Fruit fly (Drosophila melanogaster): Measurements from ENCODE around the gene PolE1.

Gene PolE1

DNA sequence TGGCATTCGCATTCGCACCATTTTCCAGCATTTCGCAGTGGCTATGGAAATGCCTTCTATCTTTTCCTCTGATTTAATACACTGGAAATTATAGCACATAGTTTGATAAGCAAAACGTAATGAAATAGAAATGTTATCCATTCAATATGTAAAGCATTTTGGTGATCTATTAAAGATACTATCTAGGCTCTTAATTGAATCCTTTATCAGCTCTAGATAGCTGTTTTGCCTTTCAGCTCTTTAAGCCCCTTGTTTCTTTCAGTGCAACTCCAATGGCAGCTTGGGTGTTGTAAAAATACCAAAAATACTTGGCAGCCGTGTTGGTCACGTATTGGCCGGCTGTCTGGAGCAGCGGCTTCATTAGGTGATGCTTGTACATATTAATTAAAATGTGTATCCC, 17.1 kb downstream of the PolE1 start (continued):
- TF ChIP-seq svp (GFP tag) (no peak), lz (GFP tag; optimal IDR thresholded peaks at IDR 0.05) (no peak), CG31627 (GFP tag; optimal IDR thresholded peaks at IDR 0.05) (no peak), CG10669 (GFP tag; optimal IDR thresholded peaks at IDR 0.05) (no peak), vri (GFP tag; optimal IDR thresholded peaks at IDR 0.05) (no peak), Lpt (GFP tag; optimal IDR thresholded peaks at IDR 0.05) (no peak), fd85E (GFP tag; optimal IDR thresholded peaks at IDR 0.05) (no peak), Hr4 (GFP tag; optimal IDR thresholded peaks at IDR 0.05) (peak; percentile 75), fd59A (GFP tag; optimal IDR thresholded peaks at IDR 0.05) (no peak), CG6808 (GFP tag; optimal IDR thresholded peaks at IDR 0.05) (no peak), Smox (GFP tag; optimal IDR thresholded peaks at IDR 0.05) (no peak), CG8632 (GFP tag; optimal IDR thresholded peaks at IDR 0.05) (no peak), CG3032 (tag; optimal IDR thresholded peaks at IDR 0.05) (no peak), CG32006 (GFP tag; optimal IDR thresholded peaks at IDR 0.05) (peak; percentile 68)

DNA sequence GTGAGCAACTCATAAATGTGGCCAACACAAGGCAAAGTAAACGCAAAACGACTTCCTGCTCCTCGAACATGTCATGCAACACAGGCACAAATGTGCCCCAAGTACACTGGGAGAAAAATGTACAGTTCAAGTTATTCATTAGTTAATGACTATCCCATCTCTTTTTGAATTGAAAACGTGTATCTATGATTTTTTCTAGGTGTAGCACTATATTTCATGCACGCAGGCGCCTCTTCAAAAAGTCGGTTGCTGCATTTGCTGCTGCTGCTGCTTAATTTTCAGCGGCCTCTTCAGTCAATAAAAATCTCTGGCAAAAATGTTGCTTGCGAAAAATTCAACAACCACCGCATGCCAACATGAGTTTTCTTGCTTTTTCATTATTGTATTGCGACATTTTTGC, 19.6 kb downstream of the PolE1 start:
- TF ChIP-seq CG32006 (GFP tag; optimal IDR thresholded peaks at IDR 0.05) (peak; percentile 52), Ets21C (GFP tag; optimal IDR thresholded peaks at IDR 0.05) (no peak), eg (GFP tag; IDR thresholded peaks at IDR 0.05) (peak; percentile 58; the same call in 1 of the 3 replicates), Hr39 (GFP tag; optimal IDR thresholded peaks at IDR 0.05) (no peak), Smox (GFP tag; optimal IDR thresholded peaks at IDR 0.05) (no peak), esn (GFP tag; optimal IDR thresholded peaks at IDR 0.05) (no peak), cyc (GFP tag; optimal IDR thresholded peaks at IDR 0.05) (no peak), Hr4 (GFP tag; optimal IDR thresholded peaks at IDR 0.05) (peak; percentile 52), achi (GFP tag; optimal IDR thresholded peaks at IDR 0.05) (peak; percentile 1), fd85E (GFP tag; optimal IDR thresholded peaks at IDR 0.05) (no peak), CG6854 (GFP tag; optimal IDR thresholded peaks at IDR 0.05) (no peak), CG8119 (GFP tag; IDR thresholded peaks at IDR 0.05) (peak; percentile 34; the same call in 1 of the 3 replicates), Eip78C (GFP tag) (peak; percentile 39), CG15336 (GFP tag; IDR thresholded peaks at IDR 0.05) (peak; percentile 54), CG11294 (GFP tag; IDR thresholded peaks at IDR 0.05) (no peak), spab (GFP tag; optimal IDR thresholded peaks at IDR 0.05) (no peak), CG6163 (GFP tag; IDR thresholded peaks at IDR 0.05) (peak; percentile 64), CG6276 (GFP tag; optimal IDR thresholded peaks at IDR 0.05) (peak; percentile 12), Ets96B (tag; optimal IDR thresholded peaks at IDR 0.05) (peak; percentile 1), ss (GFP tag; optimal IDR thresholded peaks at IDR 0.05) (peak in 1 of 2 experiments; percentile 12)

DNA sequence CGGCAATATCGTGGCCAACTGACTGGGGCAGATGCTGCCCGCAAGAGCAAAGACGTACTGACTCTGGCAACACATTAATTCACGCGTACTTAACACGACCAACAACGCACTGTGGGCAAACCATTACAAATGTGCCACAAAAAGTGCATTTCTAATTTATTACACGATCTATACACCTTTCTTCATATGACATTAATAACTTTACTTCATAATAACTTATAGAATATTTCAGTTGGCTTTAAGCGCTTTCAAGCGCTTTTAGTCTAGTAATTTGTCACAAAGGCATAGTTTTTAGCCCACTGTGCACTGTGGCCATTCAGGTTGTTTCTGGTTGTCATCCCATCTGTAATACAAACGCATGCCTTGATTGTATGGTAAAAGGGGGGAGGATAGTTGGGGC, 20.3 kb downstream of the PolE1 start:
- TF ChIP-seq Eip78C (GFP tag), result peak; percentile 74
- TF ChIP-seq salr (GFP tag; optimal IDR thresholded peaks at IDR 0.05), result peak in 1 of 2 experiments; percentile 28
- peak; percentile 17 for TF ChIP-seq achi (GFP tag; optimal IDR thresholded peaks at IDR 0.05)
- TF ChIP-seq ss (GFP tag; optimal IDR thresholded peaks at IDR 0.05), result no peak
- no peak for TF ChIP-seq Ets21C (GFP tag; optimal IDR thresholded peaks at IDR 0.05)
- TF ChIP-seq CG8319 (GFP tag; optimal IDR thresholded peaks at IDR 0.05), result no peak
- TF ChIP-seq CG10631 (GFP tag; optimal IDR thresholded peaks at IDR 0.05), result no peak
- no peak for TF ChIP-seq CG6163 (GFP tag; IDR thresholded peaks at IDR 0.05)
- peak; percentile 61; the same call in 1 of the 2 replicates for TF ChIP-seq CG15336 (GFP tag; IDR thresholded peaks at IDR 0.05)
- TF ChIP-seq fkh (GFP tag; optimal IDR thresholded peaks at IDR 0.05), result no peak
- TF ChIP-seq topi (GFP tag; optimal IDR thresholded peaks at IDR 0.05), result no peak
- peak; percentile 66; the same call in 2 of the 3 replicates for TF ChIP-seq eg (GFP tag; IDR thresholded peaks at IDR 0.05)
- no peak for TF ChIP-seq CG7368 (GFP tag; optimal IDR thresholded peaks at IDR 0.05)
- no peak for TF ChIP-seq vri (GFP tag; optimal IDR thresholded peaks at IDR 0.05)
- TF ChIP-seq pdm3 (GFP tag; optimal IDR thresholded peaks at IDR 0.05), result peak; percentile 37
- no peak for TF ChIP-seq fd85E (GFP tag; optimal IDR thresholded peaks at IDR 0.05)
- TF ChIP-seq CG1621 (tag; optimal IDR thresholded peaks at IDR 0.05), result no peak
- TF ChIP-seq net (GFP tag; optimal IDR thresholded peaks at IDR 0.05), result no peak
- no peak for TF ChIP-seq CG9139 (GFP tag; optimal IDR thresholded peaks at IDR 0.05)
- peak; percentile 2 for TF ChIP-seq Lpt (GFP tag; optimal IDR thresholded peaks at IDR 0.05)
- TF ChIP-seq CG8119 (GFP tag; IDR thresholded peaks at IDR 0.05), result no peak
- no peak for TF ChIP-seq Eip75B (GFP tag; optimal IDR thresholded peaks at IDR 0.05)
- TF ChIP-seq CG34406 (GFP tag; optimal IDR thresholded peaks at IDR 0.05), result no peak
- peak; percentile 3 for TF ChIP-seq Ets96B (tag; optimal IDR thresholded peaks at IDR 0.05)
- peak; percentile 7 for TF ChIP-seq OdsH (GFP tag; optimal IDR thresholded peaks at IDR 0.05)
- TF ChIP-seq lz (GFP tag; optimal IDR thresholded peaks at IDR 0.05), result no peak
- TF ChIP-seq CG11902 (GFP tag; optimal IDR thresholded peaks at IDR 0.05), result no peak
- peak; percentile 59 for TF ChIP-seq CG6276 (GFP tag; optimal IDR thresholded peaks at IDR 0.05)
- no peak for TF ChIP-seq Hr38 (GFP tag; optimal IDR thresholded peaks at IDR 0.05)
- no peak for TF ChIP-seq Gug (GFP tag; IDR thresholded peaks at IDR 0.05)
- peak; percentile 19 for TF ChIP-seq Hr4 (GFP tag; optimal IDR thresholded peaks at IDR 0.05)
- no peak for TF ChIP-seq Eip93F (GFP tag; optimal IDR thresholded peaks at IDR 0.05)
- no peak for TF ChIP-seq CG31627 (GFP tag; optimal IDR thresholded peaks at IDR 0.05)

All from whole organism, prepupa.